Worm (Caenorhabditis elegans) whole organism, midembryonic: ENCODE results near the gene F19B6.1.

Experiments used
- T22C8.4 ChIP-seq: fragments of 200-800 bp; sonication (Bioruptor generic); IDR thresholded peaks from 2 replicates; pipeline ENCODE4 v1.3.6; 2022; ENCODE audit warnings: missing genetic modification characterization, missing compliant biosample characterization
- cog-1 ChIP-seq: sonication (generic microtip); optimal IDR thresholded peaks from 2 replicates; lab custom pipeline; 2016; ENCODE audit warnings: missing genetic modification characterization, missing compliant biosample characterization
- flt-1 ChIP-seq: fragments of 200-800 bp; sonication (Bioruptor generic); IDR thresholded peaks from 2 replicates; pipeline ENCODE4 v1.3.6; 2022; ENCODE audit warnings: missing genetic modification characterization, missing compliant biosample characterization
- klf-2 ChIP-seq: fragments of 200-800 bp; sonication (Bioruptor generic); conservative IDR thresholded peaks from 2 replicates; pipeline ENCODE4 v1.3.6; 2022; ENCODE audit warnings: missing genetic modification reagents, missing genetic modification characterization, missing compliant biosample characterization
- med-1 ChIP-seq: sonication (generic microtip); optimal IDR thresholded peaks from 2 replicates; lab custom pipeline; 2017; ENCODE audit warnings: missing genetic modification characterization, mild to moderate bottlenecking, missing compliant biosample characterization, antibody characterized with exemption, missing genetic modification reagents; ENCODE audit not compliant: insufficient read depth
- ref-1 ChIP-seq: fragments of 200-800 bp; sonication (Bioruptor generic); conservative IDR thresholded peaks from 2 replicates; pipeline ENCODE4 v1.3.6; 2022; ENCODE audit warnings: missing genetic modification reagents, missing genetic modification characterization, missing compliant biosample characterization
- tab-1 ChIP-seq: fragments of 200-800 bp; sonication (Bioruptor generic); IDR thresholded peaks from 2 replicates; pipeline ENCODE4 v1.3.6; 2022; ENCODE audit warnings: missing genetic modification characterization, missing compliant biosample characterization
- ztf-23 ChIP-seq: fragments of 200-800 bp; sonication (Bioruptor generic); IDR thresholded peaks from 2 replicates; pipeline ENCODE4 v1.3.6; 2022; ENCODE audit warnings: missing genetic modification reagents, missing genetic modification characterization, missing compliant biosample characterization
- ztf-29 ChIP-seq: fragments of 200-800 bp; sonication (Bioruptor generic); IDR thresholded peaks from 2 replicates; pipeline ENCODE4 v1.3.6; 2022; ENCODE audit warnings: missing genetic modification reagents, missing genetic modification characterization, missing compliant biosample characterization

- TF ChIP-seq ref-1 (GFP tag; lab: Robert Waterston, UW), result no peak
- TF ChIP-seq klf-2 (GFP tag; lab: Robert Waterston, UW), result no peak
- TF ChIP-seq tab-1 (GFP tag; lab: Robert Waterston, UW), result no peak
- TF ChIP-seq ztf-29, result no peak
- TF ChIP-seq ztf-23 (GFP tag; lab: Robert Waterston, UW), result no peak
- no peak for TF ChIP-seq T22C8.4 (GFP tag; lab: Robert Waterston, UW)
- TF ChIP-seq flt-1 (GFP tag; lab: Robert Waterston, UW), result no peak
- no peak for TF ChIP-seq med-1
- TF ChIP-seq cog-1 (tag; lab: Kevin White, UChicago), result no peak
Observed at ce11 chrIV:12305956-12306355, 29.9 kb downstream of the F19B6.1 start.
